Worm (Caenorhabditis elegans): Measurements from ENCODE around the gene aptf-2.

Gene aptf-2

ce11 chrIV:13460876-13461275 is 45.0 kb upstream of the aptf-2 start, which contains the start of gene Y38H8A.12:
Y38H8A.12 (minus strand) TSS chrIV:13460976.
- TF ChIP-seq T26A8.4 (GFP tag; IDR thresholded peaks at IDR 0.05) (no peak), jun-1 (tag; optimal IDR thresholded peaks at IDR 0.05) (no peak), nhr-28 (tag; optimal IDR thresholded peaks at IDR 0.05) (no peak), spr-3 (GFP tag; optimal IDR thresholded peaks at IDR 0.05) (no peak), php-3 (GFP tag; IDR thresholded peaks at IDR 0.05) (no peak), R02D3.7 (tag; optimal IDR thresholded peaks at IDR 0.05) (no peak), ceh-62 (tag; optimal IDR thresholded peaks at IDR 0.05) (no peak), pha-4 (GFP tag; IDR thresholded peaks at IDR 0.05) (no peak), pha-4 (tag; optimal IDR thresholded peaks at IDR 0.05) (no peak), Y48G9A.11 (GFP tag; IDR thresholded peaks at IDR 0.05) (no peak), ceh-82 (tag; optimal IDR thresholded peaks at IDR 0.05) (no peak), mxl-3 (GFP tag; optimal IDR thresholded peaks at IDR 0.05) (no peak), madf-5 (GFP tag; IDR thresholded peaks at IDR 0.05) (no peak), ceh-32 (tag; optimal IDR thresholded peaks at IDR 0.05; ENCODE audit: poor library complexity) (no peak), zag-1 (tag; optimal IDR thresholded peaks at IDR 0.05) (no peak), F10B5.3 (tag; optimal IDR thresholded peaks at IDR 0.05) (no peak), ces-1 (GFP tag; optimal IDR thresholded peaks at IDR 0.05) (no peak), arid-1 (GFP tag; conservative IDR thresholded peaks at IDR 0.05) (no peak)

- TF ChIP-seq set-16 (GFP tag; IDR thresholded peaks at IDR 0.05) (peak; percentile 61), hlh-30 (tag; optimal IDR thresholded peaks at IDR 0.05; ENCODE audit: insufficient read depth) (no peak), daf-19 (GFP tag; conservative IDR thresholded peaks at IDR 0.05) (no peak), ZK546.5 (tag; optimal IDR thresholded peaks at IDR 0.05) (no peak), lin-29 (GFP tag; IDR thresholded peaks at IDR 0.05) (no peak), nhr-6 (tag; optimal IDR thresholded peaks at IDR 0.05) (no peak)
These were observed 42.4 kb upstream of the aptf-2 start for ce11 chrIV:13458237-13458636.

- no peak for TF ChIP-seq dmd-9 (GFP tag; IDR thresholded peaks at IDR 0.05)
- no peak for TF ChIP-seq egl-43 (GFP tag; IDR thresholded peaks at IDR 0.05)
- no peak for TF ChIP-seq zfp-2 (tag; optimal IDR thresholded peaks at IDR 0.05)
- TF ChIP-seq lin-38 (GFP tag; IDR thresholded peaks at IDR 0.05): peak; percentile 34; the same call in 1 of the 2 replicates
These were observed 41.0 kb upstream of the aptf-2 start for ce11 chrIV:13456893-13457292.

- TF ChIP-seq madf-5 (GFP tag; IDR thresholded peaks at IDR 0.05): 0 out of 4 replicates have a peak, but pooled peaks of 1 of the 2 experiments have one; percentile 10
These were observed 40.3 kb upstream of the aptf-2 start for ce11 chrIV:13456138-13456537.

- TF ChIP-seq egl-43 (GFP tag; IDR thresholded peaks at IDR 0.05): 0 out of 2 replicates have a peak, but pooled peaks have one; percentile 25
- 0 out of 2 replicates have a peak, but pooled peaks have one; percentile 26 for TF ChIP-seq D1046.2 (GFP tag; IDR thresholded peaks at IDR 0.05)
- peak; percentile 56 for TF ChIP-seq set-16 (GFP tag; IDR thresholded peaks at IDR 0.05)
These were observed 39.3 kb upstream of the aptf-2 start, which contains the start of gene Y38H8A.7 for ce11 chrIV:13455200-13455599. Y38H8A.7 (plus strand) TSS chrIV:13455500.

- TF ChIP-seq saeg-2 (GFP tag; IDR thresholded peaks at IDR 0.05): no peak
- no peak for TF ChIP-seq ctbp-1 (GFP tag; IDR thresholded peaks at IDR 0.05)
- no peak for TF ChIP-seq dve-1 (tag; optimal IDR thresholded peaks at IDR 0.05; ENCODE audit: insufficient read depth)
- no peak for TF ChIP-seq cey-2 (tag; optimal IDR thresholded peaks at IDR 0.05; ENCODE audit: borderline replicate concordance, insufficient read depth)
- TF ChIP-seq gei-8 (GFP tag; optimal IDR thresholded peaks at IDR 0.05): no peak
- TF ChIP-seq lin-13 (GFP tag; optimal IDR thresholded peaks at IDR 0.05): no peak
- TF ChIP-seq dmd-8 (GFP tag; IDR thresholded peaks at IDR 0.05): no peak
- no peak for TF ChIP-seq Y48G9A.11 (GFP tag; IDR thresholded peaks at IDR 0.05)
- TF ChIP-seq nhr-42 (GFP tag; IDR thresholded peaks at IDR 0.05): no peak
- no peak for TF ChIP-seq hlh-30 (tag; optimal IDR thresholded peaks at IDR 0.05; ENCODE audit: insufficient read depth)
- TF ChIP-seq ZK546.5 (tag; optimal IDR thresholded peaks at IDR 0.05): no peak
- no peak for TF ChIP-seq ztf-11 (tag; optimal IDR thresholded peaks at IDR 0.05)
- no peak for TF ChIP-seq ceh-62 (tag; optimal IDR thresholded peaks at IDR 0.05)
- no peak for TF ChIP-seq aly-2 (tag; optimal IDR thresholded peaks at IDR 0.05)
These were observed 38.8 kb upstream of the aptf-2 start, which contains the start of gene uso-1 for ce11 chrIV:13454698-13455097. uso-1 (minus strand) TSS chrIV:13454798.

Measured in whole organism, L4 larva.